Worm (Caenorhabditis elegans): ENCODE results near the gene scl-13.

DNA sequence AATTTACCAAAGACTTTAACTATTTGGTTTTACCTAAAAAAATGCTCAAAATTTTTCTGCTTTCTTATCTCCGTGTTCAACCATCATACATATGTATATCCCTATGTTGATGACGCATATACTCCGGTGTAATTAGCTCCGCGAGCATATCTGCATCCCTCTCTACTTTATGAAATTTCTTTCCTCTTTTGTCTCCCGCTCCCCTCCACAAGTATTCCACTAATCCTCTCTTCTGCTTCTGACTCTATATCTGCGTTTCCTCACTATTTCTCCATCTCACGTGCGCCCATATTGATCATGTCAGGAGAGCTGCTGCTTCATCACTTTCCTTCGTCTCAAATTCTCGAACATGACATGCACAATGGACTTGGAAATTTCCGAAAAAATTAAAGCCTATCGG lies 3.5 kb upstream of the scl-13 start, which contains the start of gene H10D18.1:
- TF ChIP-seq lin-11 (tag; optimal IDR thresholded peaks at IDR 0.05) (no peak), mec-3 (tag; optimal IDR thresholded peaks at IDR 0.05; ENCODE audit: borderline replicate concordance) (no peak), ceh-34 (tag; optimal IDR thresholded peaks at IDR 0.05) (no peak), ama-1 (optimal IDR thresholded peaks at IDR 0.05) (no peak), nhr-11 (tag; optimal IDR thresholded peaks at IDR 0.05) (no peak), elt-4 (tag; optimal IDR thresholded peaks at IDR 0.05) (no peak), K02D7.2 (tag; optimal IDR thresholded peaks at IDR 0.05) (no peak), sox-4 (tag; optimal IDR thresholded peaks at IDR 0.05) (no peak), ceh-24 (tag; optimal IDR thresholded peaks at IDR 0.05) (no peak), Y22D7AL.16 (tag; optimal IDR thresholded peaks at IDR 0.05) (no peak), hlh-8 (tag; optimal IDR thresholded peaks at IDR 0.05) (no peak)

Measured in whole organism, late embryonic.